Fruit fly (Drosophila melanogaster) whole organism, embryonic: ENCODE data around the gene Ero1L.

Source experiments
- Adf1 ChIP-seq: fragments of 200-800 bp; sonication (Bioruptor generic); IDR thresholded peaks from 2 replicates; pipeline ENCODE4 v1.3.6; 2022; ENCODE audit warnings: missing biosample characterization, missing genetic modification characterization
- C15 ChIP-seq: fragments of 200-800 bp; sonication (Bioruptor generic); IDR thresholded peaks from 3 replicates; pipeline ENCODE4 v1.3.6; 2022; ENCODE audit warnings: missing biosample characterization, missing genetic modification characterization
- CG10366 ChIP-seq: fragments of 200-800 bp; sonication (Bioruptor generic); IDR thresholded peaks from 2 replicates; pipeline ENCODE4 v1.3.6; 2022; ENCODE audit warnings: missing biosample characterization, missing genetic modification characterization
- CG11247 ChIP-seq: fragments of 200-800 bp; sonication (Bioruptor generic); IDR thresholded peaks from 2 replicates; pipeline ENCODE4 v1.3.6; 2022; ENCODE audit warnings: missing biosample characterization, missing genetic modification characterization
- CG11723 ChIP-seq: fragments of 200-800 bp; sonication (Bioruptor generic); optimal IDR thresholded peaks from 2 replicates; lab custom pipeline; 2017; ENCODE audit warnings: missing biosample characterization, mild to moderate bottlenecking, missing genetic modification characterization
- CG15514 ChIP-seq: fragments of 200-800 bp; sonication (Bioruptor generic); optimal IDR thresholded peaks from 3 replicates; lab custom pipeline; 2017; ENCODE audit warnings: missing biosample characterization, missing genetic modification characterization, mild to moderate bottlenecking, moderate library complexity, missing genetic modification reagents
- CG15601 ChIP-seq: fragments of 200-800 bp; sonication (Bioruptor generic); optimal IDR thresholded peaks from 3 replicates; lab custom pipeline; 2019; ENCODE audit warnings: missing biosample characterization, mild to moderate bottlenecking, missing genetic modification characterization, moderate library complexity
- CG16779 ChIP-seq: fragments of 200-800 bp; sonication (Bioruptor generic); IDR thresholded peaks from 2 replicates; pipeline ENCODE4 v1.3.6; 2022; ENCODE audit warnings: missing biosample characterization, missing genetic modification characterization
- CG1832 ChIP-seq: fragments of 200-800 bp; sonication (Bioruptor generic); optimal IDR thresholded peaks from 2 replicates; lab custom pipeline; 2017; ENCODE audit warnings: missing biosample characterization, mild to moderate bottlenecking, missing genetic modification characterization, inconsistent platforms
- CG18599 ChIP-seq: fragments of 200-800 bp; sonication (Bioruptor generic); optimal IDR thresholded peaks from 3 replicates; lab custom pipeline; 2017; ENCODE audit warnings: missing biosample characterization, missing genetic modification characterization, mild to moderate bottlenecking, moderate library complexity, missing genetic modification reagents
- CG4820 ChIP-seq: fragments of 200-800 bp; sonication (Bioruptor generic); optimal IDR thresholded peaks from 3 replicates; lab custom pipeline; 2016; ENCODE audit warnings: missing biosample characterization, missing genetic modification characterization
- CG6654 ChIP-seq: fragments of 200-800 bp; sonication (Bioruptor generic); optimal IDR thresholded peaks from 2 replicates; lab custom pipeline; 2017; ENCODE audit warnings: missing biosample characterization, mild to moderate bottlenecking, missing genetic modification characterization
- CG8924 ChIP-seq: fragments of 200-800 bp; optimal IDR thresholded peaks from 3 replicates; lab custom pipeline; 2019; ENCODE audit warnings: missing biosample characterization, mild to moderate bottlenecking, missing genetic modification characterization, moderate library complexity
- CG9215 ChIP-seq: fragments of 200-800 bp; sonication (Bioruptor generic); IDR thresholded peaks from 2 replicates; pipeline ENCODE4 v1.3.6; 2022; ENCODE audit warnings: missing biosample characterization, missing genetic modification characterization
- Deaf1 ChIP-seq: fragments of 200-800 bp; optimal IDR thresholded peaks from 3 replicates; lab custom pipeline; 2019; ENCODE audit warnings: missing biosample characterization, mild to moderate bottlenecking, missing genetic modification characterization, moderate library complexity
- Ets65A ChIP-seq: fragments of 200-800 bp; sonication (Bioruptor generic); peaks from one replicate; lab custom pipeline; 2016; ENCODE audit warnings: missing biosample characterization, missing genetic modification characterization
- Fer1 ChIP-seq: fragments of 200-800 bp; sonication (Bioruptor generic); optimal IDR thresholded peaks from 2 replicates; lab custom pipeline; 2017; ENCODE audit warnings: missing biosample characterization, mild to moderate bottlenecking, missing genetic modification characterization
- HLH4C ChIP-seq: fragments of 200-800 bp; sonication (Bioruptor generic); IDR thresholded peaks from 3 replicates; pipeline ENCODE4 v1.3.6; 2022; ENCODE audit warnings: missing biosample characterization, missing genetic modification characterization; ENCODE audit not compliant: partially characterized antibody
- Hr51 ChIP-seq, 2 experiments: fragments of 200-800 bp; sonication (Bioruptor generic); optimal IDR thresholded peaks; 2 replicates in 1 of 2; 3 replicates in 1 of 2; lab custom pipeline; 2016 to 2018; ENCODE audit warnings: missing biosample characterization in 2 of 2, missing genetic modification characterization in 2 of 2, mild to moderate bottlenecking in 1 of 2, moderate library complexity in 1 of 2
- Neu2 ChIP-seq: fragments of 200-800 bp; sonication (Bioruptor generic); optimal IDR thresholded peaks from 3 replicates; lab custom pipeline; 2016; ENCODE audit warnings: missing biosample characterization, missing genetic modification characterization, borderline replicate concordance
- Trl ChIP-seq, 3 experiments: fragments of >200 bp in 2 of 3; fragments of 200-800 bp in 1 of 3; sonication (Bioruptor generic) in 1 of 3; optimal IDR thresholded peaks; 2 replicates in 1 of 3; 3 replicates in 2 of 3; lab custom pipeline; 2016 to 2017; ENCODE audit warnings: missing biosample characterization in 1 of 3, missing genetic modification characterization in 1 of 3
- abd-A ChIP-seq: fragments of 200-800 bp; sonication (Bioruptor generic); optimal IDR thresholded peaks from 3 replicates; lab custom pipeline; 2019; ENCODE audit warnings: missing biosample characterization, mild to moderate bottlenecking, missing genetic modification characterization, moderate library complexity
- amos ChIP-seq: fragments of 200-800 bp; sonication (Bioruptor generic); IDR thresholded peaks from 2 replicates; pipeline ENCODE4 v1.3.6; 2022; ENCODE audit warnings: missing biosample characterization, missing genetic modification characterization; ENCODE audit not compliant: partially characterized antibody
- croc ChIP-seq: fragments of 200-800 bp; sonication (Bioruptor generic); conservative IDR thresholded peaks from 3 replicates; pipeline ENCODE4 v1.3.6; 2022; ENCODE audit warnings: missing biosample characterization, missing genetic modification characterization
- dysf ChIP-seq: fragments of 200-800 bp; sonication (Bioruptor generic); IDR thresholded peaks from 3 replicates; pipeline ENCODE4 v1.3.6; 2022; ENCODE audit warnings: missing biosample characterization, missing genetic modification characterization
- ewg ChIP-seq: fragments of 200-800 bp; sonication (Bioruptor generic); optimal IDR thresholded peaks from 3 replicates; lab custom pipeline; 2017; ENCODE audit warnings: mild to moderate bottlenecking, missing biosample characterization, missing genetic modification reagents, missing genetic modification characterization
- fd102C ChIP-seq: fragments of 200-800 bp; sonication (Bioruptor generic); optimal IDR thresholded peaks from 2 replicates; lab custom pipeline; 2018; ENCODE audit warnings: missing biosample characterization, mild to moderate bottlenecking, missing genetic modification characterization, moderate library complexity
- knrl ChIP-seq: fragments of 200-800 bp; sonication (Bioruptor generic); IDR thresholded peaks from 3 replicates; pipeline ENCODE4 v1.3.6; 2022; ENCODE audit warnings: missing biosample characterization, missing genetic modification characterization; ENCODE audit not compliant: partially characterized antibody
- nerfin-1 ChIP-seq: fragments of 200-800 bp; sonication (Bioruptor generic); optimal IDR thresholded peaks from 3 replicates; lab custom pipeline; 2019; ENCODE audit warnings: missing biosample characterization, mild to moderate bottlenecking, missing genetic modification characterization, moderate library complexity
- pita ChIP-seq: fragments of 200-800 bp; sonication (Bioruptor generic); optimal IDR thresholded peaks from 2 replicates; lab custom pipeline; 2017; ENCODE audit warnings: missing biosample characterization, mild to moderate bottlenecking, missing genetic modification characterization
- row ChIP-seq: fragments of 200-800 bp; sonication (Bioruptor generic); IDR thresholded peaks from 3 replicates; pipeline ENCODE4 v1.3.6; 2022; ENCODE audit warnings: missing biosample characterization, missing genetic modification characterization
- sim ChIP-seq: fragments of 200-800 bp; sonication (Bioruptor generic); IDR thresholded peaks from 2 replicates; pipeline ENCODE4 v1.3.6; 2022; ENCODE audit warnings: missing biosample characterization, missing genetic modification characterization
- slbo ChIP-seq: fragments of 200-800 bp; sonication (Bioruptor generic); IDR thresholded peaks from 2 replicates; pipeline ENCODE4 v1.3.6; 2022; ENCODE audit warnings: missing biosample characterization, missing genetic modification characterization
- ssp ChIP-seq: fragments of 200-800 bp; sonication (Bioruptor generic); IDR thresholded peaks from 2 replicates; pipeline ENCODE4 v1.3.6; 2022; ENCODE audit warnings: missing biosample characterization, missing genetic modification characterization
- wdn ChIP-seq: fragments of 200-800 bp; sonication (Bioruptor generic); IDR thresholded peaks from 2 replicates; pipeline ENCODE4 v1.3.6; 2022; ENCODE audit warnings: missing biosample characterization, missing genetic modification characterization
- zen2 ChIP-seq: fragments of 200-800 bp; sonication (Bioruptor generic); IDR thresholded peaks from 3 replicates; pipeline ENCODE4 v1.3.6; 2022; ENCODE audit warnings: missing biosample characterization, missing genetic modification characterization; ENCODE audit not compliant: partially characterized antibody

Gene Ero1L

DNA sequence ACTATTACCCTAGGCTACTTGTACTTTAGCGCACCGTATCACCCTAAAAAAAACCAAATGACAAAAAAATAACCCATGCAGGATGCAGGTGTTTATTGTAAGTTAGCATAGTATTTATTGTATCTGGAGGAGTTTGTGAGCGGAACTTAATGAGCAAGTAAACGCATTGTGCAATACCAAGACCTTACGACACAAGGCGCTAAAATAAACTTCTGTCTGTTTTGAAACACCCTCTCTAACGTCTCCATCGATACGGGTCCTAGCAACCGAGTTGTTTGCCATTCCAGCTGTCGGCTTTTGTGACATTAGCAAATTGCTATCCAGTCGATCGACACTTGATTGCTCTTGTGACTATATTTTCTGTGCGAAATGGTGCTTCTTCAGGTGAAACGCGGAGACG is 3.4 kb downstream of the Ero1L start, which contains the start of gene CG18675 (continued):
- no peak for TF ChIP-seq CG1832
- no peak for TF ChIP-seq Neu2 (GFP tag; lab: Kevin White, UChicago)

DNA sequence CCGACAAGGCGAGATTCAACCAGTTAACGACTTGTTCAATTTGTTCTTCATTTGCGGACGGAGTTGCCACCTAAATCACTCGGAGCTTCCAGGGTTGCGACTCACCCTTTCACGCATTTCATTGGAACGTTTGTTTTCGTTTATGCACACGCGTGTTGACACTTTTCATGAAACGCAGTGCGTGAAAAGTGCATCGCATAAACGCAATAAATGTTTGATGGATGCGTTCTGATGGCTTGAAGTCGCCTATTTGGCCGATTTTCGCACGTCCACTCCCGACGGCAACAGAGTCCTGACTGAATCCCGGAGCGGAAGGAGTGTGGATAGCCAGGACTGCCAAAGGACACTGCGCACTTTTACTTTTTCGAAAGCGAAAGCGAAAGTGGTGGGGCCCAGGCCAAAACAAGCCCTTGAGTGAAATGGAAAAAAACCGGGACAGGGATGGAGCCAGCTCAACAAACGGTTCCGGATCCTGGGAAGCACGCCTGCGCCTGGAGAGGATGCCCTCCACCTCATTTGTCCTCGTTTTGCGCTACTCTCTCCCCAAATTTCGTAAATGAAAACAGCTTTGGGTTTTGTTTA is 7.9 kb downstream of the Ero1L start, which contains the start of gene Teh4:
TSS of gene Teh4 (minus strand) at position 290 of the 582 bp plus-strand sequence.
- TF ChIP-seq CG15601 (tag; lab: Kevin White, UChicago) (peak; percentile 81), ewg (GFP tag; lab: Kevin White, UChicago) (peak; percentile 89), Deaf1 (tag; lab: Kevin White, UChicago) (peak; percentile 18), sim (GFP tag; lab: Robert Waterston, UW) (no peak), abd-A (tag; lab: Kevin White, UChicago) (peak; percentile 39), CG11247 (GFP tag; lab: Robert Waterston, UW) (0 out of 2 replicates have a peak, but pooled peaks have one; percentile 5), CG4820 (peak; percentile 72), croc (GFP tag; lab: Robert Waterston, UW) (no peak), C15 (GFP tag; lab: Robert Waterston, UW) (no peak), knrl (0 out of 3 replicates have a peak, but pooled peaks have one; percentile 19), nerfin-1 (tag; lab: Kevin White, UChicago) (peak; percentile 60), slbo (GFP tag; lab: Robert Waterston, UW) (no peak), Ets65A (GFP tag; lab: Kevin White, UChicago) (peak; percentile 85), dysf (GFP tag; lab: Robert Waterston, UW) (0 out of 3 replicates have a peak, but pooled peaks have one; percentile 9), CG18599 (peak; percentile 7), row (GFP tag; lab: Robert Waterston, UW) (peak; percentile 22; the same call in 1 of the 3 replicates), CG6654 (GFP tag; lab: Kevin White, UChicago) (no peak), CG15514 (GFP tag; lab: Kevin White, UChicago) (peak; percentile 97), HLH4C (GFP tag; lab: Robert Waterston, UW) (0 out of 3 replicates have a peak, but pooled peaks have one; percentile 31), zen2 (GFP tag; lab: Robert Waterston, UW) (no peak), CG16779 (GFP tag; lab: Robert Waterston, UW) (peak; percentile 57; the same call in 1 of the 2 replicates), amos (GFP tag; lab: Robert Waterston, UW) (0 out of 2 replicates have a peak, but pooled peaks have one; percentile 12), Trl (optimal IDR thresholded peaks at IDR 0.05; lab: Kevin White, UChicago) (peak in 1 of 2 experiments; percentile 22), Trl (GFP tag; optimal IDR thresholded peaks at IDR 0.05; lab: Kevin White, UChicago) (no peak)
- TF ChIP-seq, all 482 proteins: peak for 17

DNA sequence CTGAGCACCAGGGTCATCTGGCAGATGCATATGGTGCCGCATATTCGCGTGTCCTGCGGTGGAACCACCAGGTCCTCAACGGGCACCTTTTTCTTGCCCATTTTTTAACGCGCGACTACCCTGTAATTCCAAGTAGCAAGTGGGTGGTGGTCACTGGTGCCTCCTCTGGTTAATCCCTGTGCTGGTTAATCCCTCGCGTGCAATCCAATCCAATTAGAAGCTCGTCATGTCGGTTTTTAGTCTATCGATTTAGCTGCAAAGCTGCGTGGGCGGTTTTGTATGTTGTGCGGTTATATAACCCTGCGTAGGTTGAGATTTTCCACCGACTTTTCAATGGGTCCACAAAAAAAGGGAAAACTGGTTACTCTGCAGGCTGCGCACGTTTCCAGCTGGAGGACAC is 14.4 kb downstream of the Ero1L start, which contains the start of gene Teh3:
TSS of gene Teh3 (minus strand) at position 101 of the 400 bp plus-strand sequence.
- TF ChIP-seq CG9215 (GFP tag; lab: Robert Waterston, UW) (no peak), Fer1 (GFP tag; lab: Kevin White, UChicago) (no peak), ssp (GFP tag; lab: Robert Waterston, UW) (no peak), pita (GFP tag; lab: Kevin White, UChicago) (no peak), Adf1 (GFP tag; lab: Robert Waterston, UW) (no peak), CG11723 (GFP tag; lab: Kevin White, UChicago) (no peak), Hr51 (GFP tag; optimal IDR thresholded peaks at IDR 0.05; lab: Kevin White, UChicago) (no peak), croc (GFP tag; lab: Robert Waterston, UW) (no peak), wdn (GFP tag; lab: Robert Waterston, UW) (no peak), CG10366 (no peak), CG8924 (no peak), fd102C (GFP tag; lab: Kevin White, UChicago) (no peak)
